Worm (Caenorhabditis elegans): Measurements from ENCODE around the gene dhs-25.

dhs-25 gene

DNA sequence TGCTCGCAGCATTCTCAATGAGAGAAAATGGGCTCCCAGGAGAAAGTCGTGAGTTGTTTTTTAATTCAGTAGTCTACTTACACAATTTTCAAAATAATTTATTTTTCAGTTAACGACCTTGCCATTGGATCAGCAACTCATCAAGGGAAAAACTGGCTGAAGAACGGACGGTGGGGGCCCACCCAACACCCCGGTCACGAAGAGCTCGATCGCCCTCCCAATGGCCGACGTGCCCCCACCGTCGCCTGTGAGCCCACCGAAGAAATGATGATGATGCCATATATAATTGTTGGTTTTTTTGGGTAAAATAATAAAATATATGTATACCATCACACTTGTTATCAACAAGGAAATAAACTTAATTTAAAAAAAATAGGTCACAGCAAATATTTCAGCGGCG, 16.6 kb downstream of the dhs-25 start:
- TF ChIP-seq nhr-85 (tag) = peak; percentile 57
- no peak for TF ChIP-seq lin-35 (GFP tag; optimal IDR thresholded peaks at IDR 0.05)

DNA sequence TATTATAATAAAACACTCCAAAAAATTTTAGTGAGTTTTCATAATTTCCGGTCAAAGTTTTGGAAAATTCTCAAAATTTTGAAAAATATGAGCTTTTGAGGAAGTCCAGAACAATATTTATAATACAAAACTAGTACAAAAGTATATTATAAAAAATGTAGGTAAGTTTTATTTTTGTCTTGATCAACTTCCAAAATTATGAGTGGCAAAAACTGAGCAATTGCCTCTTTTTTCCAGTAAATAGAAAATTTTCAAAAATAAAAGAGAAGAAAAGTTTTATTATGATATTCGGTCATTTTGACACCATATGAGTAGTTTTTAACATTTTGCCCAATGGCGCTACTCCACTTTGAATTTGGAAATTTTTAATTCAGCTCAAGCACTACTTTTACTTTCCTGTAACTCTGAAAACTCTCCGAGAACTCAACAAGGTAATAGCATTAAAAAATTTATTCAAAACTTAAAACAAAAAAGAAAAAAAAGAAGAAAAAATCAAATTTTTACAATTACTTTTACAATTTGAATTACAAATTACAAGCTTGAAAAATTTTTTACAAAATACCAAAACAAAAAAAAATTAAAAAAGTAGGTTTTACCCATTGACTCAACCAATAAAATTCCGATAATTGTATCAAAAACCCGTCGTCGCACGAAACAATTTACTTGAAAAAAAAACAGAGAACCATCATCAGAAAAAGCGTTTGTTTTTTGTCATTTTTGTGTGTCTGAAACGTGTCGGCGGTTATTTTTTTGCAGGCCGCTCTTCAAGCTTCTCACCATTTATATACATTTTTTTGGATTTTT, 17.6 kb downstream of the dhs-25 start:
- TF ChIP-seq egl-27 (tag; optimal IDR thresholded peaks at IDR 0.05) = no peak
- no peak for TF ChIP-seq nhr-76 (tag; optimal IDR thresholded peaks at IDR 0.05)
- no peak for TF ChIP-seq nhr-28 (tag; optimal IDR thresholded peaks at IDR 0.05)
- no peak for TF ChIP-seq efl-3 (GFP tag; optimal IDR thresholded peaks at IDR 0.05)
- TF ChIP-seq nhr-90 (tag; optimal IDR thresholded peaks at IDR 0.05; ENCODE audit: poor library complexity) = peak; percentile 80
- TF ChIP-seq nhr-12 (tag; optimal IDR thresholded peaks at IDR 0.05) = no peak
- TF ChIP-seq lin-13 (GFP tag; optimal IDR thresholded peaks at IDR 0.05) = peak; percentile 74
- TF ChIP-seq unc-30 (tag; optimal IDR thresholded peaks at IDR 0.05) = no peak
- TF ChIP-seq elt-3 (tag; optimal IDR thresholded peaks at IDR 0.05) = peak in 2 of 6 experiments; percentile 60 to 87
- TF ChIP-seq nhr-84 (tag; optimal IDR thresholded peaks at IDR 0.05) = no peak
- no peak for TF ChIP-seq ceh-8 (GFP tag; optimal IDR thresholded peaks at IDR 0.05)
- peak; percentile 59 for TF ChIP-seq ztf-4 (tag; optimal IDR thresholded peaks at IDR 0.05)
- no peak for TF ChIP-seq sox-4 (tag; optimal IDR thresholded peaks at IDR 0.05)
- TF ChIP-seq dpl-1 (GFP tag; optimal IDR thresholded peaks at IDR 0.05) = peak in 2 of 3 experiments; percentile 1 to 11
- TF ChIP-seq ztf-11 (tag; optimal IDR thresholded peaks at IDR 0.05) = no peak
- TF ChIP-seq unc-98 (GFP tag; IDR thresholded peaks at IDR 0.05) = no peak
- TF ChIP-seq irx-1 (tag; optimal IDR thresholded peaks at IDR 0.05) = no peak
- peak; percentile 77 for TF ChIP-seq vab-15 (tag; optimal IDR thresholded peaks at IDR 0.05)
- TF ChIP-seq aly-2 (tag; optimal IDR thresholded peaks at IDR 0.05) = no peak
- TF ChIP-seq skn-1 (tag; optimal IDR thresholded peaks at IDR 0.05) = peak; percentile 94
- TF ChIP-seq efl-1 (optimal IDR thresholded peaks at IDR 0.05) = no peak
- peak in 1 of 2 experiments; percentile 93 for TF ChIP-seq efl-1 (GFP tag; optimal IDR thresholded peaks at IDR 0.05 in 1 of 2)
- TF ChIP-seq hlh-4 (tag; optimal IDR thresholded peaks at IDR 0.05) = no peak
- TF ChIP-seq lsy-2 (tag; optimal IDR thresholded peaks at IDR 0.05) = peak; percentile 37 to 52
- no peak for TF ChIP-seq dsc-1 (tag; optimal IDR thresholded peaks at IDR 0.05)
- no peak for TF ChIP-seq fos-1 (tag; optimal IDR thresholded peaks at IDR 0.05)
- TF ChIP-seq lin-39 (tag; optimal IDR thresholded peaks at IDR 0.05) = peak; percentile 53
- TF ChIP-seq ets-5 (GFP tag; IDR thresholded peaks at IDR 0.05) = no peak
- no peak for TF ChIP-seq nhr-77 (tag; optimal IDR thresholded peaks at IDR 0.05)
- peak; percentile 32 for TF ChIP-seq tbx-2 (tag; optimal IDR thresholded peaks at IDR 0.05)
- peak in 1 of 3 experiments; percentile 16 for TF ChIP-seq ceh-82 (tag; optimal IDR thresholded peaks at IDR 0.05)
- peak; percentile 47 for TF ChIP-seq zip-4 (GFP tag; optimal IDR thresholded peaks at IDR 0.05)
- peak; percentile 37 for TF ChIP-seq C04F5.9 (tag; optimal IDR thresholded peaks at IDR 0.05)
- TF ChIP-seq ceh-88 (GFP tag; IDR thresholded peaks at IDR 0.05) = peak; percentile 87
- peak; percentile 69 for TF ChIP-seq C16A3.4 (tag; optimal IDR thresholded peaks at IDR 0.05)
- TF ChIP-seq tlp-1 (tag; optimal IDR thresholded peaks at IDR 0.05) = no peak
- peak in 1 of 2 experiments; percentile 73 for TF ChIP-seq lin-35 (GFP tag; optimal IDR thresholded peaks at IDR 0.05)
- TF ChIP-seq mef-2 (tag; optimal IDR thresholded peaks at IDR 0.05) = no peak
- no peak for TF ChIP-seq ceh-63 (GFP tag; optimal IDR thresholded peaks at IDR 0.05)
- TF ChIP-seq elt-2 (tag; optimal IDR thresholded peaks at IDR 0.05) = peak; percentile 38
- TF ChIP-seq nhr-237 (tag; optimal IDR thresholded peaks at IDR 0.05) = no peak
- no peak for TF ChIP-seq zag-1 (tag; optimal IDR thresholded peaks at IDR 0.05)
- TF ChIP-seq jun-1 (tag; optimal IDR thresholded peaks at IDR 0.05) = peak; percentile 38
- TF ChIP-seq nhr-19 (GFP tag; conservative IDR thresholded peaks at IDR 0.05) = peak; percentile 79
- TF ChIP-seq grh-1 (GFP tag; IDR thresholded peaks at IDR 0.05) = peak; percentile 61
- no peak for TF ChIP-seq Y116A8C.19 (tag; optimal IDR thresholded peaks at IDR 0.05; ENCODE audit: borderline replicate concordance)
- TF ChIP-seq ceh-90 (tag; optimal IDR thresholded peaks at IDR 0.05) = no peak
- TF ChIP-seq nhr-20 (tag; optimal IDR thresholded peaks at IDR 0.05) = peak; percentile 62
- TF ChIP-seq isw-1 (GFP tag; IDR thresholded peaks at IDR 0.05) = peak; percentile 25; the same call in 1 of the 2 replicates
